Worm (Caenorhabditis elegans): ENCODE results near the gene prp-3.

prp-3 gene

ce11 chrIII:10380640-10381039 is 47.1 kb downstream of the prp-3 start (continued):
- TF ChIP-seq rbr-2 (tag; optimal IDR thresholded peaks at IDR 0.05) (no peak), egl-27 (tag; optimal IDR thresholded peaks at IDR 0.05) (no peak), unc-62 (GFP tag; optimal IDR thresholded peaks at IDR 0.05 in 1 of 2) (no peak), unc-62 (tag; optimal IDR thresholded peaks at IDR 0.05) (no peak), gei-8 (GFP tag; optimal IDR thresholded peaks at IDR 0.05) (no peak), hlh-30 (tag; optimal IDR thresholded peaks at IDR 0.05; ENCODE audit: insufficient read depth) (peak; percentile 8), D1046.2 (GFP tag; IDR thresholded peaks at IDR 0.05) (no peak), ceh-28 (tag; optimal IDR thresholded peaks at IDR 0.05) (no peak), mes-2 (tag; optimal IDR thresholded peaks at IDR 0.05; ENCODE audit: poor library complexity, severe bottlenecking) (peak; percentile 17), arid-1 (GFP tag; conservative IDR thresholded peaks at IDR 0.05) (no peak), F37D6.2 (tag; optimal IDR thresholded peaks at IDR 0.05) (no peak), mep-1 (tag; optimal IDR thresholded peaks at IDR 0.05) (peak; percentile 30), vab-7 (GFP tag; IDR thresholded peaks at IDR 0.05) (no peak), spr-3 (GFP tag; optimal IDR thresholded peaks at IDR 0.05) (no peak), daf-16 (GFP tag; optimal IDR thresholded peaks at IDR 0.05) (no peak), daf-16 (tag; optimal IDR thresholded peaks at IDR 0.05) (no peak), daf-12 (tag; optimal IDR thresholded peaks at IDR 0.05) (no peak), ZK546.5 (tag; optimal IDR thresholded peaks at IDR 0.05) (no peak)

ce11 chrIII:10379632-10380031 is 48.1 kb downstream of the prp-3 start:
- no peak for TF ChIP-seq mxl-3 (GFP tag; optimal IDR thresholded peaks at IDR 0.05)
- no peak for TF ChIP-seq daf-16 (GFP tag; optimal IDR thresholded peaks at IDR 0.05)
- peak; percentile 12 for TF ChIP-seq daf-16 (tag; optimal IDR thresholded peaks at IDR 0.05)
- no peak for TF ChIP-seq spr-1 (tag; optimal IDR thresholded peaks at IDR 0.05)
- peak in 1 of 2 experiments; percentile 15 for TF ChIP-seq unc-62 (GFP tag; optimal IDR thresholded peaks at IDR 0.05 in 1 of 2)
- no peak for TF ChIP-seq unc-62 (tag; optimal IDR thresholded peaks at IDR 0.05)
- TF ChIP-seq lin-15B (tag; optimal IDR thresholded peaks at IDR 0.05): no peak
- peak; percentile 44 for TF ChIP-seq aha-1 (tag)
- TF ChIP-seq snpc-4 (tag; optimal IDR thresholded peaks at IDR 0.05): no peak

- TF ChIP-seq nhr-6 (tag; optimal IDR thresholded peaks at IDR 0.05) (no peak), Y105C5A.15 (GFP tag; IDR thresholded peaks at IDR 0.05) (no peak), ces-1 (GFP tag; optimal IDR thresholded peaks at IDR 0.05) (no peak), nhr-25 (tag; optimal IDR thresholded peaks at IDR 0.05; ENCODE audit: borderline replicate concordance, insufficient read depth) (no peak), zfp-2 (tag; optimal IDR thresholded peaks at IDR 0.05) (no peak), mxl-2 (GFP tag; conservative IDR thresholded peaks at IDR 0.05) (no peak), ceh-32 (tag; optimal IDR thresholded peaks at IDR 0.05; ENCODE audit: poor library complexity) (no peak), nhr-237 (tag; optimal IDR thresholded peaks at IDR 0.05) (no peak), ceh-62 (tag; optimal IDR thresholded peaks at IDR 0.05) (no peak), snpc-4 (tag; optimal IDR thresholded peaks at IDR 0.05) (no peak), ctbp-1 (GFP tag; IDR thresholded peaks at IDR 0.05) (no peak), hif-1 (tag; optimal IDR thresholded peaks at IDR 0.05) (peak in 1 of 2 experiments; percentile 25), F49E8.2 (tag; optimal IDR thresholded peaks at IDR 0.05; ENCODE audit: borderline replicate concordance) (no peak), ztf-11 (tag; optimal IDR thresholded peaks at IDR 0.05) (no peak), egl-43 (GFP tag; IDR thresholded peaks at IDR 0.05) (no peak), daf-8 (GFP tag; IDR thresholded peaks at IDR 0.05) (no peak), jun-1 (tag; optimal IDR thresholded peaks at IDR 0.05) (no peak), nhr-76 (tag; optimal IDR thresholded peaks at IDR 0.05) (no peak), pqm-1 (tag; optimal IDR thresholded peaks at IDR 0.05) (peak; percentile 73), ztf-7 (tag; optimal IDR thresholded peaks at IDR 0.05) (no peak), F10B5.3 (tag; optimal IDR thresholded peaks at IDR 0.05) (no peak), zip-2 (tag; optimal IDR thresholded peaks at IDR 0.05) (no peak), Y5F2A.4 (GFP tag; optimal IDR thresholded peaks at IDR 0.05) (no peak), lin-13 (GFP tag; optimal IDR thresholded peaks at IDR 0.05) (no peak), zip-11 (GFP tag; IDR thresholded peaks at IDR 0.05) (no peak), hmg-1.1 (GFP tag; IDR thresholded peaks at IDR 0.05) (no peak), attf-4 (tag; optimal IDR thresholded peaks at IDR 0.05) (no peak), lin-29 (GFP tag; IDR thresholded peaks at IDR 0.05) (no peak), F26F4.8 (GFP tag; conservative IDR thresholded peaks at IDR 0.05) (no peak)
These were observed 48.9 kb downstream of the prp-3 start for ce11 chrIII:10378899-10379298.

Data from whole organism, L4 larva.